Fruit fly (Drosophila melanogaster): Measurements from ENCODE around the gene CG14961.

CG14961 gene

dm6 chr3L:3334784-3335183, 4.9 kb downstream of the CG14961 start, which contains the start of gene CG14969:
Gene CG14969, minus strand, starts transcription at chr3L:3334978.
- TF ChIP-seq insv (optimal IDR thresholded peaks at IDR 0.05) = no peak
- TF ChIP-seq h (optimal IDR thresholded peaks at IDR 0.05) = no peak
- TF ChIP-seq Myc (optimal IDR thresholded peaks at IDR 0.05) = no peak
- TF ChIP-seq ttk (optimal IDR thresholded peaks at IDR 0.05) = no peak
- TF ChIP-seq psq (optimal IDR thresholded peaks at IDR 0.05) = no peak
- no peak for TF ChIP-seq Sin3A (optimal IDR thresholded peaks at IDR 0.05)

- no peak for TF ChIP-seq Myc (optimal IDR thresholded peaks at IDR 0.05)
- TF ChIP-seq psq (optimal IDR thresholded peaks at IDR 0.05) = no peak
- TF ChIP-seq insv (optimal IDR thresholded peaks at IDR 0.05) = no peak
- no peak for TF ChIP-seq Sin3A (optimal IDR thresholded peaks at IDR 0.05)
- TF ChIP-seq ttk (optimal IDR thresholded peaks at IDR 0.05) = no peak
- no peak for TF ChIP-seq h (optimal IDR thresholded peaks at IDR 0.05)
Observed at dm6 chr3L:3335688-3336087, 5.8 kb downstream of the CG14961 start, which contains the start of gene Drsl1. Gene Drsl1, minus strand, starts transcription at chr3L:3335788.

- no peak for TF ChIP-seq h (optimal IDR thresholded peaks at IDR 0.05)
- TF ChIP-seq ttk (optimal IDR thresholded peaks at IDR 0.05) = no peak
- no peak for TF ChIP-seq psq (optimal IDR thresholded peaks at IDR 0.05)
- TF ChIP-seq Sin3A (optimal IDR thresholded peaks at IDR 0.05) = no peak
- TF ChIP-seq insv (optimal IDR thresholded peaks at IDR 0.05) = no peak
- TF ChIP-seq Myc (optimal IDR thresholded peaks at IDR 0.05) = no peak
Observed at dm6 chr3L:3336368-3337164, 6.7 kb downstream of the CG14961 start, which contains the start of the genes Drsl6 and kst. Gene Drsl6, minus strand, starts transcription at chr3L:3336418. Gene kst, plus strand, starts transcription at chr3L:3336860.

- no peak for TF ChIP-seq Sin3A (optimal IDR thresholded peaks at IDR 0.05)
- TF ChIP-seq h (optimal IDR thresholded peaks at IDR 0.05) = no peak
- TF ChIP-seq Myc (optimal IDR thresholded peaks at IDR 0.05) = no peak
- TF ChIP-seq psq (optimal IDR thresholded peaks at IDR 0.05) = no peak
- no peak for TF ChIP-seq insv (optimal IDR thresholded peaks at IDR 0.05)
- TF ChIP-seq ttk (optimal IDR thresholded peaks at IDR 0.05) = no peak
Observed at dm6 chr3L:3337345-3337928, 7.6 kb downstream of the CG14961 start.

dm6 chr3L:3338028-3338855, 8.4 kb downstream of the CG14961 start:
- TF ChIP-seq psq (optimal IDR thresholded peaks at IDR 0.05) = no peak
- no peak for TF ChIP-seq insv (optimal IDR thresholded peaks at IDR 0.05)
- TF ChIP-seq h (optimal IDR thresholded peaks at IDR 0.05) = no peak

- TF ChIP-seq ttk (optimal IDR thresholded peaks at IDR 0.05) (no peak), psq (optimal IDR thresholded peaks at IDR 0.05) (no peak), h (optimal IDR thresholded peaks at IDR 0.05) (no peak), Sin3A (optimal IDR thresholded peaks at IDR 0.05) (no peak), Myc (optimal IDR thresholded peaks at IDR 0.05) (no peak), insv (optimal IDR thresholded peaks at IDR 0.05) (no peak)
Observed at dm6 chr3L:3338882-3339590, 9.2 kb downstream of the CG14961 start.

dm6 chr3L:3339695-3340226, 9.9 kb downstream of the CG14961 start:
- TF ChIP-seq insv (optimal IDR thresholded peaks at IDR 0.05) (no peak), ttk (optimal IDR thresholded peaks at IDR 0.05) (no peak), Sin3A (optimal IDR thresholded peaks at IDR 0.05) (no peak), psq (optimal IDR thresholded peaks at IDR 0.05) (no peak), h (optimal IDR thresholded peaks at IDR 0.05) (no peak), Myc (optimal IDR thresholded peaks at IDR 0.05) (no peak)

dm6 chr3L:3342307-3342940, 12.6 kb downstream of the CG14961 start:
- TF ChIP-seq ttk (optimal IDR thresholded peaks at IDR 0.05) = no peak
- no peak for TF ChIP-seq h (optimal IDR thresholded peaks at IDR 0.05)
- no peak for TF ChIP-seq psq (optimal IDR thresholded peaks at IDR 0.05)
- TF ChIP-seq Myc (optimal IDR thresholded peaks at IDR 0.05) = no peak
- TF ChIP-seq insv (optimal IDR thresholded peaks at IDR 0.05) = no peak
- TF ChIP-seq Sin3A (optimal IDR thresholded peaks at IDR 0.05) = no peak

- TF ChIP-seq Myc (optimal IDR thresholded peaks at IDR 0.05) (no peak), insv (optimal IDR thresholded peaks at IDR 0.05) (no peak), psq (optimal IDR thresholded peaks at IDR 0.05) (no peak), h (optimal IDR thresholded peaks at IDR 0.05) (no peak), Sin3A (optimal IDR thresholded peaks at IDR 0.05) (no peak), ttk (optimal IDR thresholded peaks at IDR 0.05) (no peak)
Observed at dm6 chr3L:3343260-3343659, 13.4 kb downstream of the CG14961 start.

dm6 chr3L:3344528-3344927, 14.7 kb downstream of the CG14961 start:
- no peak for TF ChIP-seq Myc (optimal IDR thresholded peaks at IDR 0.05)
- no peak for TF ChIP-seq psq (optimal IDR thresholded peaks at IDR 0.05)
- TF ChIP-seq Sin3A (optimal IDR thresholded peaks at IDR 0.05) = no peak
- TF ChIP-seq ttk (optimal IDR thresholded peaks at IDR 0.05) = no peak
- no peak for TF ChIP-seq insv (optimal IDR thresholded peaks at IDR 0.05)
- no peak for TF ChIP-seq h (optimal IDR thresholded peaks at IDR 0.05)

dm6 chr3L:3346294-3346693, 16.4 kb downstream of the CG14961 start:
- no peak for TF ChIP-seq psq (optimal IDR thresholded peaks at IDR 0.05)
- no peak for TF ChIP-seq Myc (optimal IDR thresholded peaks at IDR 0.05)
- no peak for TF ChIP-seq h (optimal IDR thresholded peaks at IDR 0.05)
- TF ChIP-seq insv (optimal IDR thresholded peaks at IDR 0.05) = no peak
- TF ChIP-seq Sin3A (optimal IDR thresholded peaks at IDR 0.05) = no peak
- no peak for TF ChIP-seq ttk (optimal IDR thresholded peaks at IDR 0.05)
